Fruit fly (Drosophila melanogaster): ENCODE results near the gene BG642312.

BG642312 gene

dm6 chr3L:6218517-6219155 is 14.5 kb downstream of the BG642312 start:
- TF ChIP-seq insv (optimal IDR thresholded peaks at IDR 0.05) (no peak), ttk (optimal IDR thresholded peaks at IDR 0.05) (no peak), Myc (optimal IDR thresholded peaks at IDR 0.05) (no peak), Sin3A (optimal IDR thresholded peaks at IDR 0.05) (no peak), psq (optimal IDR thresholded peaks at IDR 0.05) (no peak), h (optimal IDR thresholded peaks at IDR 0.05) (no peak)

dm6 chr3L:6217806-6218205 is 15.4 kb downstream of the BG642312 start, which contains the start of gene LanA:
Gene LanA, minus strand, starts transcription at chr3L:6218022.
- no peak for TF ChIP-seq Myc (optimal IDR thresholded peaks at IDR 0.05)
- TF ChIP-seq h (optimal IDR thresholded peaks at IDR 0.05): no peak
- TF ChIP-seq insv (optimal IDR thresholded peaks at IDR 0.05): no peak
- TF ChIP-seq Sin3A (optimal IDR thresholded peaks at IDR 0.05): no peak
- TF ChIP-seq ttk (optimal IDR thresholded peaks at IDR 0.05): no peak
- TF ChIP-seq psq (optimal IDR thresholded peaks at IDR 0.05): no peak

dm6 chr3L:6217212-6217611 is 16.0 kb downstream of the BG642312 start:
- TF ChIP-seq h (optimal IDR thresholded peaks at IDR 0.05): no peak
- no peak for TF ChIP-seq Myc (optimal IDR thresholded peaks at IDR 0.05)
- no peak for TF ChIP-seq ttk (optimal IDR thresholded peaks at IDR 0.05)
- TF ChIP-seq psq (optimal IDR thresholded peaks at IDR 0.05): no peak
- TF ChIP-seq Sin3A (optimal IDR thresholded peaks at IDR 0.05): no peak
- TF ChIP-seq insv (optimal IDR thresholded peaks at IDR 0.05): no peak

- TF ChIP-seq h (optimal IDR thresholded peaks at IDR 0.05) (no peak), Myc (optimal IDR thresholded peaks at IDR 0.05) (no peak), psq (optimal IDR thresholded peaks at IDR 0.05) (no peak), insv (optimal IDR thresholded peaks at IDR 0.05) (no peak), ttk (optimal IDR thresholded peaks at IDR 0.05) (no peak), Sin3A (optimal IDR thresholded peaks at IDR 0.05) (no peak)
Measured at dm6 chr3L:6216787-6217078, 16.4 kb downstream of the BG642312 start.

- TF ChIP-seq Sin3A (optimal IDR thresholded peaks at IDR 0.05) (no peak), h (optimal IDR thresholded peaks at IDR 0.05) (no peak), Myc (optimal IDR thresholded peaks at IDR 0.05) (no peak), ttk (optimal IDR thresholded peaks at IDR 0.05) (no peak), insv (optimal IDR thresholded peaks at IDR 0.05) (no peak), psq (optimal IDR thresholded peaks at IDR 0.05) (no peak)
Measured at dm6 chr3L:6215976-6216786, 17.0 kb downstream of the BG642312 start.

- TF ChIP-seq Myc (optimal IDR thresholded peaks at IDR 0.05) (no peak), Sin3A (optimal IDR thresholded peaks at IDR 0.05) (no peak), h (optimal IDR thresholded peaks at IDR 0.05) (no peak)
Measured at dm6 chr3L:6200173-6200572, 33.0 kb downstream of the BG642312 start, which contains the start of gene CG8219. Gene CG8219, plus strand, starts transcription at chr3L:6200473.

- no peak for TF ChIP-seq h (optimal IDR thresholded peaks at IDR 0.05)
- no peak for TF ChIP-seq ttk (optimal IDR thresholded peaks at IDR 0.05)
- no peak for TF ChIP-seq psq (optimal IDR thresholded peaks at IDR 0.05)
Measured at dm6 chr3L:6193556-6194114, 39.5 kb downstream of the BG642312 start.

dm6 chr3L:6192822-6193555 is 40.2 kb downstream of the BG642312 start, which contains the start of the genes Sf3b6 and Tnpo:
Gene Sf3b6, minus strand, starts transcription at chr3L:6193179.
Gene Tnpo, plus strand, starts transcription at chr3L:6193480.
- TF ChIP-seq Sin3A (optimal IDR thresholded peaks at IDR 0.05): no peak
- no peak for TF ChIP-seq h (optimal IDR thresholded peaks at IDR 0.05)
- TF ChIP-seq psq (optimal IDR thresholded peaks at IDR 0.05): no peak
- no peak for TF ChIP-seq ttk (optimal IDR thresholded peaks at IDR 0.05)
- TF ChIP-seq insv (optimal IDR thresholded peaks at IDR 0.05): no peak
- TF ChIP-seq Myc (optimal IDR thresholded peaks at IDR 0.05): no peak

- no peak for TF ChIP-seq insv (optimal IDR thresholded peaks at IDR 0.05)
- TF ChIP-seq Myc (optimal IDR thresholded peaks at IDR 0.05): no peak
- TF ChIP-seq h (optimal IDR thresholded peaks at IDR 0.05): no peak
- no peak for TF ChIP-seq Sin3A (optimal IDR thresholded peaks at IDR 0.05)
- TF ChIP-seq psq (optimal IDR thresholded peaks at IDR 0.05): no peak
Measured at dm6 chr3L:6188995-6189927, 43.9 kb downstream of the BG642312 start, which contains the start of the genes D19A and CG7386. Gene D19A, minus strand, starts transcription at chr3L:6189123. Gene CG7386, plus strand, starts transcription at chr3L:6189745.

- TF ChIP-seq h (optimal IDR thresholded peaks at IDR 0.05) (no peak), Sin3A (optimal IDR thresholded peaks at IDR 0.05) (no peak), ttk (optimal IDR thresholded peaks at IDR 0.05) (no peak), Myc (optimal IDR thresholded peaks at IDR 0.05) (no peak)
Measured at dm6 chr3L:6184884-6185438, 48.2 kb downstream of the BG642312 start, which contains the start of the genes D19B and CG43293. Gene D19B, minus strand, starts transcription at chr3L:6184920. Gene CG43293, plus strand, starts transcription at chr3L:6185189.

Data from Kc167 (cell line).